Fruit fly (Drosophila melanogaster) whole organism: ENCODE data around the gene CG10280.

Experiments
- CG8478 ChIP-seq: fragments of >200 bp; optimal IDR thresholded peaks from 2 replicates; lab custom pipeline; 2018; ENCODE audit warnings: inconsistent platforms
- Dll ChIP-seq: fragments of >200 bp; optimal IDR thresholded peaks from 2 replicates; lab custom pipeline; 2017
- EcR ChIP-seq, 2 experiments: fragments of >200 bp; optimal IDR thresholded peaks; 2 replicates each; lab custom pipeline; 2017; ENCODE audit warnings: missing biosample characterization in 2 of 2, missing genetic modification characterization in 2 of 2, missing genetic modification reagents in 2 of 2
- pan ChIP-seq: fragments of >200 bp; optimal IDR thresholded peaks from 2 replicates; lab custom pipeline; 2017
- psq ChIP-seq: fragments of >200 bp; optimal IDR thresholded peaks from 2 replicates; lab custom pipeline; 2017
- usp ChIP-seq: fragments of >200 bp; optimal IDR thresholded peaks from 2 replicates; lab custom pipeline; 2017; ENCODE audit warnings: missing biosample characterization, missing genetic modification characterization, mixed read lengths

CG10280 gene

DNA sequence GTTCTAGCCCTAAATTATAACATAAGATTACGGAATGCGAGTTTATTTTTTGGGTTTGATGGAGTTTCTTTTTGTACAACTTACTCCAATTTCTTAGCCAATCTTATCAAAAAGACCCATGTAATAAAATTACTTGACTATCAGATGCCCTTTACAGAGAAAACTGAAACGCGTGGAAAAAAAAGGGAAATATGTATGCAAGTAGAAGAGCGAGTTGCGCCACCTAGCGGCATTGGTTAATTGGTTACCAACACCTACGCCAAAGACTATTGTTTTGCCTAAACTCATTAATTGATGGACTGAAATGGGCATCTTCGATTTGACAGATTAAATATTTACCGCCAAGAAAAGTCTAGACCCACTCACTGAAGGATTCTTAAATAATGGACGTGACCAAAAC lies 12.9 kb downstream of the CG10280 start:
- TF ChIP-seq pan (lab: Kevin White, UChicago) (no peak), Dll (lab: Kevin White, UChicago) (no peak), psq (no peak), CG8478 (no peak), EcR (GFP tag; optimal IDR thresholded peaks at IDR 0.05; lab: Kevin White, UChicago) (no peak), usp (no peak)

- TF ChIP-seq EcR (GFP tag; optimal IDR thresholded peaks at IDR 0.05; lab: Kevin White, UChicago) (no peak), CG8478 (no peak), pan (lab: Kevin White, UChicago) (no peak), usp (no peak), psq (no peak), Dll (lab: Kevin White, UChicago) (no peak)
Observed at dm6 chr3R:5998235-5998666, 13.5 kb downstream of the CG10280 start.

DNA sequence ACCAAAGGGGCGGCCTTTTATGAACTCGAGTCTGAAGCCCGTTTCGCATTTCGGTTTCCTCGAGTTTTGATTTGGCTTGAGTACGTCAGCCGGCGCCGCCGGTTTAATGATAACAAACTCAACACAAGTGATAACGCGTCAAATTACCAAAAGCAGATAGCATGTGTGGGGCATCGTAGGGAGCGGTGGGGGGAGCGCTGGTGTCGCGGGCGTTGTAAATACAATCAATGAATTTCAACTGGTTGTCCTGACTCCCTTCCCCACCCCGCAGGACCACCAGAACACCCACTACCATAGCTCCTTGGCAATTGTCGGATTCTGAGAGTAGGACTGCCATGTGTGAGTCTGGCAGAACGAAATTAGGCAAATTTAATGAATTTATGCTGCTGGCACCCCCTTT lies 13.9 kb downstream of the CG10280 start:
- TF ChIP-seq EcR (GFP tag; optimal IDR thresholded peaks at IDR 0.05; lab: Kevin White, UChicago) (no peak), usp (no peak), CG8478 (no peak), Dll (lab: Kevin White, UChicago) (no peak), psq (no peak), pan (lab: Kevin White, UChicago) (no peak)

DNA sequence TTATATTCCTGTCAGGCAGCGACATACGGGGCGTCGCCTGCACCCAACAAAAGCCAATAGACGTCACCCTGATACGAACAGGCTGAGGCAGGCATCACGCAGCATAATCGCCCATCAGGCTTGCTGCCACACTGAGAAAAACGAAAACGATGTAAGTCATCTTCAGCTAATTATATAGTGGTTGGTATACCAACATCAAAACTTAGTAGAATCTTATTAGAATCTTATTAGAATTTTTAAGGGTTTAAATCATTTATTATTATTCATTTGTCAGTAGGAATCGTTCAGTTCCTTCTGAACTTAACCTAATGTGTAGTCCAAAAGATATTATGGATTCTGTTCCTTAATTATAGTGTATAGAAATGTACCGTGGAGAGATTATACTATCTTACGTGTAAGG lies 16.4 kb downstream of the CG10280 start:
- TF ChIP-seq psq (no peak), EcR (GFP tag; optimal IDR thresholded peaks at IDR 0.05; lab: Kevin White, UChicago) (no peak), pan (lab: Kevin White, UChicago) (no peak), Dll (lab: Kevin White, UChicago) (no peak), usp (no peak), CG8478 (no peak)

DNA sequence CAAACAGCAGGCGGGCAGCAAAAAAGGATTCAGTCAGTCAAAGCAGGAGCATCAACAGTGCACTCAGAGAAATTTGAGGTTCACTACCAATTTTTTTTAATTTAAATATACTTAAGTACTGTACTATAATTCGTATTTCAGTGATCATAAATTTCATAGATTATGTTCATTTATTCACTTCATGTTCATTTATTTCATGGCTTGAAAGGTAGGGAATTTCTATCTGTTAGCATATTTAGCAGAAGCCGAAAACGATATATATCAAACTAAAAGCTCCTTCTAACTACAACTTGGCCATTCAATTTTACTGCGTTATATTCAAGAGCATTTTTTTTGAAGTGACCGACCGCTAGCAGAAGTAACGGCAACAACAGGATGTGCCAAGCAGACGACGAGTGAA lies 17.9 kb downstream of the CG10280 start:
- TF ChIP-seq psq (no peak), Dll (lab: Kevin White, UChicago) (no peak), pan (lab: Kevin White, UChicago) (no peak), EcR (GFP tag; optimal IDR thresholded peaks at IDR 0.05; lab: Kevin White, UChicago) (no peak), usp (no peak), CG8478 (no peak)

DNA sequence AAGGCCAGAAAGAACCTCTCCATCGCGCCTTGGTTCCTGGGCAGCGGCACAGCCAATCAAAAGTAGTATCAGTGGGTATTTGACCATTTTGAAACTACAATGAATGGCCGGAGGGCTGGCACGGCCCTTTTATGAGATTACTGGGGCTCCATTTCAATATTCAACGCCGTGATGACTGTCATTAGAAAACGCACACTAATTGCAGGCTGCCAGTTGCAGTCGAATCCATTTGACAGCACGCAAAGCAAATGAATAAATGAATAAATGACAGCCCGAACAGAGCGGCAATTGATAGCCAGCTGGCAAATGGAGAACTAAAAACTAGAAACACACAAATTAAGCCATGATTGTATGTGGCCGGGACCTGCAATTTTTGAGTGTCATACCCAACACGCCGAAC lies 35.0 kb downstream of the CG10280 start, which contains the start of gene Obp83b:
Obp83b (minus strand) TSS at position 101 of the 400 bp plus-strand sequence.
- TF ChIP-seq pan (lab: Kevin White, UChicago) (no peak), psq (no peak), usp (no peak), CG8478 (no peak), Dll (lab: Kevin White, UChicago) (no peak), EcR (GFP tag; optimal IDR thresholded peaks at IDR 0.05; lab: Kevin White, UChicago) (no peak)

DNA sequence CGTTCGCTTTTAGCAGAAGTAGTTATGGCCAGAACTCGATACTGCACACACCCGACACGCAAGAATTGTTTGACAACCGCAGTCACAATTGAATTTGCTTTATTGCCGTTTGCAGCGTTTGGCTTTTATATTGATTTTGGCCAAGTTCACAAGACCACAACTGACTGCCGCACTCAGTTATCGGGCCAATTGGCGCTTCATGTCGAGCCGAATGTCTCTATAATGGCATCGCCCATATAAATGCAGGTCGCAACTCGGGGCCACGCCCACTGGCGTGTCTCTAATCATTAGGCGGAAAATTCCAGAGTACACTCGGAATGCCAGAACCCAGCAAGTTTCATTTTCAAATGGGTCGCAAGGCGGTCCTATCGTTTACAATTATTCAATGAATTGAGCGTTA lies 36.6 kb downstream of the CG10280 start, which contains the start of gene Obp83a:
Obp83a (minus strand) TSS at position 101 of the 400 bp plus-strand sequence.
- no peak for TF ChIP-seq EcR (GFP tag; optimal IDR thresholded peaks at IDR 0.05; lab: Kevin White, UChicago)
- TF ChIP-seq pan (lab: Kevin White, UChicago) = no peak
- TF ChIP-seq Dll (lab: Kevin White, UChicago) = no peak
- TF ChIP-seq usp = no peak
- TF ChIP-seq psq = no peak
- no peak for TF ChIP-seq CG8478

dm6 chr3R:5960887-5961286 lies 50.8 kb downstream of the CG10280 start, which contains the start of gene CG11373:
Gene CG11373 (minus strand): TSS chr3R:5960987.
- TF ChIP-seq psq (no peak), Dll (lab: Kevin White, UChicago) (no peak), EcR (GFP tag; optimal IDR thresholded peaks at IDR 0.05; lab: Kevin White, UChicago) (no peak), pan (lab: Kevin White, UChicago) (no peak), usp (no peak), CG8478 (no peak)
